Worm (Caenorhabditis elegans): ENCODE data around the gene cyp-35A4.

DNA sequence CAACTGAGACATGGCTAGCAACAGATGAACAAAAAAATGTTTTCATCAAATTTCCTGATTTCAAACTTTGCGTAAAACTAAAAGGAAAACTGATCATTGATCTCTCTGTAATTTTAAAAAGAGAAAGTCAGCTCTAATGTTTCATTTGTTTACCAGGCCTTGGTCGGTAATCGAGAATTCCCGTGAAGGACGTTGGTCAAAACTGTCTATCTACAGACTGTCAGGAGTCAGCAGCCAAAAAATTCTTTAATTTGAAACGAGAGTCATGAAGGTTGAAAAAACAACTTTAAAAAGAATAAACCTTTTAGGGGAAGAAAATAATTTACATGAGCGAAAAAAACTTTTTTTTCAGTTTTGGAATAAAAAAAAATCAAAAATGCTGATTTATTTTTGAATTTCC lies 46.3 kb upstream of the cyp-35A4 start:
- no peak for TF ChIP-seq tab-1 (GFP tag; IDR thresholded peaks at IDR 0.05)
- no peak for TF ChIP-seq klf-2 (GFP tag; conservative IDR thresholded peaks at IDR 0.05)
- no peak for TF ChIP-seq flt-1 (GFP tag; IDR thresholded peaks at IDR 0.05)
- TF ChIP-seq ztf-29 (GFP tag; IDR thresholded peaks at IDR 0.05) = no peak
- no peak for TF ChIP-seq ref-1 (GFP tag; conservative IDR thresholded peaks at IDR 0.05)
- no peak for TF ChIP-seq T22C8.4 (GFP tag; IDR thresholded peaks at IDR 0.05)
- TF ChIP-seq cog-1 (tag; optimal IDR thresholded peaks at IDR 0.05) = no peak
- no peak for TF ChIP-seq ztf-23 (GFP tag; IDR thresholded peaks at IDR 0.05)

Measured in whole organism, midembryonic.